Worm (Caenorhabditis elegans) whole organism, L3 larva: ENCODE results near the gene T22C8.6.

Source experiments
- R02D3.7 ChIP-seq: fragments of 150-350 bp; optimal IDR thresholded peaks from 2 replicates; lab custom pipeline; 2014; ENCODE audit warnings: missing biosample characterization, missing genetic modification characterization
- ZK546.5 ChIP-seq: sonication (generic microtip); optimal IDR thresholded peaks from 2 replicates; lab custom pipeline; 2017; ENCODE audit warnings: missing biosample characterization, missing genetic modification characterization
- aly-2 ChIP-seq: fragments of 150-350 bp; optimal IDR thresholded peaks from 2 replicates; lab custom pipeline; 2014; ENCODE audit warnings: missing biosample characterization, missing genetic modification characterization
- ama-1 ChIP-seq: fragments of 150-350 bp; optimal IDR thresholded peaks from 2 replicates; lab custom pipeline; 2018
- ceh-16 ChIP-seq: sonication (generic microtip); optimal IDR thresholded peaks from 2 replicates; lab custom pipeline; 2017; ENCODE audit warnings: missing biosample characterization, missing genetic modification characterization
- ceh-28 ChIP-seq: fragments of 150-350 bp; optimal IDR thresholded peaks from 2 replicates; lab custom pipeline; 2014; ENCODE audit warnings: missing biosample characterization, missing genetic modification reagents, missing genetic modification characterization
- ceh-82 ChIP-seq: fragments of 150-350 bp; optimal IDR thresholded peaks from 2 replicates; lab custom pipeline; 2014; ENCODE audit warnings: missing biosample characterization, missing genetic modification characterization
- ceh-9 ChIP-seq: sonication (generic microtip); optimal IDR thresholded peaks from 2 replicates; lab custom pipeline; 2018; ENCODE audit warnings: missing biosample characterization, missing genetic modification characterization
- daf-12 ChIP-seq: fragments of 150-350 bp; optimal IDR thresholded peaks from 2 replicates; lab custom pipeline; 2014; ENCODE audit warnings: missing biosample characterization, missing genetic modification reagents, missing genetic modification characterization
- egl-27 ChIP-seq: sonication (generic microtip); optimal IDR thresholded peaks from 4 replicates; lab custom pipeline; 2017; ENCODE audit warnings: missing biosample characterization, missing genetic modification reagents, missing genetic modification characterization
- egl-5 ChIP-seq: fragments of 150-350 bp; optimal IDR thresholded peaks from 2 replicates; lab custom pipeline; 2017; ENCODE audit warnings: missing biosample characterization, missing genetic modification reagents, missing genetic modification characterization, inconsistent platforms
- elt-1 ChIP-seq: fragments of 150-350 bp; optimal IDR thresholded peaks from 2 replicates; lab custom pipeline; 2014; ENCODE audit warnings: missing biosample characterization, missing genetic modification characterization
- elt-2 ChIP-seq: sonication (generic microtip); optimal IDR thresholded peaks from 2 replicates; lab custom pipeline; 2016; ENCODE audit warnings: missing genetic modification reagents, mild to moderate bottlenecking, missing genetic modification characterization, missing compliant biosample characterization
- elt-3 ChIP-seq, 3 experiments: fragments of 150-350 bp in 1 of 3; sonication (generic microtip) in 2 of 3; optimal IDR thresholded peaks; 2 replicates in 2 of 3; 4 replicates in 1 of 3; lab custom pipeline; 2014 to 2017; ENCODE audit warnings: missing biosample characterization in 3 of 3, missing genetic modification characterization in 3 of 3
- eor-1 ChIP-seq, 2 experiments: fragments of 150-350 bp; optimal IDR thresholded peaks; 2 replicates each; lab custom pipeline; 2014 to 2018; ENCODE audit warnings: missing biosample characterization in 2 of 2, missing genetic modification characterization in 2 of 2
- fkh-10 ChIP-seq: sonication (generic microtip); optimal IDR thresholded peaks from 2 replicates; lab custom pipeline; 2017; ENCODE audit warnings: missing biosample characterization, missing genetic modification reagents, missing genetic modification characterization
- fkh-2 ChIP-seq: fragments of 150-350 bp; optimal IDR thresholded peaks from 2 replicates; lab custom pipeline; 2014; ENCODE audit warnings: missing biosample characterization, missing genetic modification reagents, missing genetic modification characterization
- fos-1 ChIP-seq: fragments of 150-350 bp; optimal IDR thresholded peaks from 2 replicates; lab custom pipeline; 2014; ENCODE audit warnings: missing biosample characterization, missing genetic modification characterization
- hmg-11 ChIP-seq: sonication (generic microtip); optimal IDR thresholded peaks from 2 replicates; lab custom pipeline; 2016; ENCODE audit warnings: missing genetic modification characterization, missing compliant biosample characterization
- jun-1 ChIP-seq: fragments of 150-350 bp; optimal IDR thresholded peaks from 2 replicates; lab custom pipeline; 2014; ENCODE audit warnings: missing biosample characterization, missing genetic modification reagents, missing genetic modification characterization
- lin-15B ChIP-seq: fragments of 150-350 bp; optimal IDR thresholded peaks from 2 replicates; lab custom pipeline; 2014; ENCODE audit warnings: missing biosample characterization, missing genetic modification characterization
- lin-39 ChIP-seq: fragments of 150-350 bp; optimal IDR thresholded peaks from 2 replicates; lab custom pipeline; 2018; ENCODE audit warnings: missing biosample characterization, missing genetic modification reagents, missing genetic modification characterization
- lsy-12 ChIP-seq: sonication (generic microtip); optimal IDR thresholded peaks from 2 replicates; lab custom pipeline; 2016; ENCODE audit warnings: mild to moderate bottlenecking, missing genetic modification characterization, missing compliant biosample characterization
- mdl-1 ChIP-seq: fragments of 150-350 bp; optimal IDR thresholded peaks from 2 replicates; lab custom pipeline; 2014; ENCODE audit warnings: missing biosample characterization, missing genetic modification characterization
- mml-1 ChIP-seq: fragments of 150-350 bp; sonication (generic microtip); optimal IDR thresholded peaks from 3 replicates; lab custom pipeline; 2014; ENCODE audit warnings: missing biosample characterization, missing genetic modification characterization
- nfya-1 ChIP-seq: sonication (generic microtip); optimal IDR thresholded peaks from 2 replicates; lab custom pipeline; 2017; ENCODE audit warnings: missing genetic modification characterization, mild to moderate bottlenecking, missing compliant biosample characterization, antibody characterized with exemption, moderate library complexity; ENCODE audit not compliant: insufficient read depth
- nhr-11 ChIP-seq: fragments of 150-350 bp; optimal IDR thresholded peaks from 2 replicates; lab custom pipeline; 2014; ENCODE audit warnings: missing biosample characterization, missing genetic modification characterization
- nhr-12 ChIP-seq: fragments of 150-350 bp; optimal IDR thresholded peaks from 2 replicates; lab custom pipeline; 2014; ENCODE audit warnings: missing biosample characterization, missing genetic modification characterization
- nhr-23 ChIP-seq: fragments of 150-350 bp; optimal IDR thresholded peaks from 2 replicates; lab custom pipeline; 2014; ENCODE audit warnings: missing biosample characterization, missing genetic modification reagents, missing genetic modification characterization
- nhr-237 ChIP-seq: fragments of 150-350 bp; optimal IDR thresholded peaks from 2 replicates; lab custom pipeline; 2014; ENCODE audit warnings: missing biosample characterization, missing genetic modification characterization
- nhr-25 ChIP-seq: sonication (generic microtip); optimal IDR thresholded peaks from 2 replicates; lab custom pipeline; 2017; ENCODE audit warnings: missing biosample characterization, missing genetic modification characterization
- nhr-28 ChIP-seq: fragments of 150-350 bp; optimal IDR thresholded peaks from 2 replicates; lab custom pipeline; 2014; ENCODE audit warnings: missing biosample characterization, missing genetic modification characterization
- nhr-43 ChIP-seq: sonication (generic microtip); optimal IDR thresholded peaks from 2 replicates; lab custom pipeline; 2016; ENCODE audit warnings: mild to moderate bottlenecking, missing genetic modification characterization, missing compliant biosample characterization; ENCODE audit not compliant: poor library complexity, severe bottlenecking
- nhr-67 ChIP-seq: fragments of 150-350 bp; optimal IDR thresholded peaks from 2 replicates; lab custom pipeline; 2014; ENCODE audit warnings: missing biosample characterization, missing genetic modification characterization
- nhr-76 ChIP-seq: fragments of 150-350 bp; sonication (generic microtip); optimal IDR thresholded peaks from 5 replicates; lab custom pipeline; 2014; ENCODE audit warnings: missing biosample characterization, missing genetic modification characterization
- nhr-77 ChIP-seq: fragments of 150-350 bp; optimal IDR thresholded peaks from 2 replicates; lab custom pipeline; 2014; ENCODE audit warnings: missing biosample characterization, missing genetic modification characterization
- pha-4 ChIP-seq: fragments of 150-350 bp; optimal IDR thresholded peaks from 2 replicates; lab custom pipeline; 2014; ENCODE audit warnings: missing biosample characterization, missing genetic modification reagents, missing genetic modification characterization
- pqm-1 ChIP-seq: fragments of 150-350 bp; optimal IDR thresholded peaks from 2 replicates; lab custom pipeline; 2017; ENCODE audit warnings: missing biosample characterization, missing genetic modification characterization, inconsistent platforms
- sea-2 ChIP-seq: fragments of 150-350 bp; sonication (generic microtip); optimal IDR thresholded peaks from 4 replicates; lab custom pipeline; 2014; ENCODE audit warnings: missing biosample characterization, missing genetic modification reagents, missing genetic modification characterization
- skn-1 ChIP-seq: fragments of 150-350 bp; optimal IDR thresholded peaks from 2 replicates; lab custom pipeline; 2014; ENCODE audit warnings: missing biosample characterization, missing genetic modification characterization
- snpc-4 ChIP-seq: fragments of 150-350 bp; optimal IDR thresholded peaks from 2 replicates; lab custom pipeline; 2014; ENCODE audit warnings: missing biosample characterization, missing genetic modification characterization
- tbx-2 ChIP-seq: sonication (generic microtip); optimal IDR thresholded peaks from 2 replicates; lab custom pipeline; 2016; ENCODE audit warnings: mild to moderate bottlenecking, missing genetic modification characterization, missing compliant biosample characterization
- unc-39 ChIP-seq: sonication (generic microtip); optimal IDR thresholded peaks from 4 replicates; lab custom pipeline; 2017; ENCODE audit warnings: missing biosample characterization, missing genetic modification characterization
- unc-62 ChIP-seq: fragments of 150-350 bp; sonication (generic microtip); optimal IDR thresholded peaks from 4 replicates; lab custom pipeline; 2014; ENCODE audit warnings: missing biosample characterization, missing genetic modification reagents, missing genetic modification characterization
- zag-1 ChIP-seq: fragments of 150-350 bp; optimal IDR thresholded peaks from 2 replicates; lab custom pipeline; 2014; ENCODE audit warnings: missing biosample characterization, missing genetic modification characterization
- ztf-11 ChIP-seq: fragments of 150-350 bp; optimal IDR thresholded peaks from 2 replicates; lab custom pipeline; 2014; ENCODE audit warnings: missing biosample characterization, missing genetic modification characterization
- ztf-4 ChIP-seq: fragments of 150-350 bp; optimal IDR thresholded peaks from 2 replicates; lab custom pipeline; 2014; ENCODE audit warnings: missing biosample characterization, missing genetic modification characterization

T22C8.6 gene

ce11 chrII:8603567-8604359, 26.3 kb downstream of the T22C8.6 start, which contains the start of gene suf-1:
Gene suf-1, plus strand, starts transcription at chrII:8603846.
- peak; percentile 24 for TF ChIP-seq elt-2 (tag; lab: Kevin White, UChicago)
- peak; percentile 30 for TF ChIP-seq ama-1 (lab: Kevin White, UChicago)
- TF ChIP-seq snpc-4 (tag; lab: Kevin White, UChicago): no peak
- no peak for TF ChIP-seq nhr-12 (tag; lab: Kevin White, UChicago)
- TF ChIP-seq nhr-76 (tag; lab: Kevin White, UChicago): peak; percentile 18
- TF ChIP-seq lsy-12 (tag; lab: Kevin White, UChicago): peak; percentile 11
- peak; percentile 22 for TF ChIP-seq ceh-82 (tag; lab: Kevin White, UChicago)

DNA sequence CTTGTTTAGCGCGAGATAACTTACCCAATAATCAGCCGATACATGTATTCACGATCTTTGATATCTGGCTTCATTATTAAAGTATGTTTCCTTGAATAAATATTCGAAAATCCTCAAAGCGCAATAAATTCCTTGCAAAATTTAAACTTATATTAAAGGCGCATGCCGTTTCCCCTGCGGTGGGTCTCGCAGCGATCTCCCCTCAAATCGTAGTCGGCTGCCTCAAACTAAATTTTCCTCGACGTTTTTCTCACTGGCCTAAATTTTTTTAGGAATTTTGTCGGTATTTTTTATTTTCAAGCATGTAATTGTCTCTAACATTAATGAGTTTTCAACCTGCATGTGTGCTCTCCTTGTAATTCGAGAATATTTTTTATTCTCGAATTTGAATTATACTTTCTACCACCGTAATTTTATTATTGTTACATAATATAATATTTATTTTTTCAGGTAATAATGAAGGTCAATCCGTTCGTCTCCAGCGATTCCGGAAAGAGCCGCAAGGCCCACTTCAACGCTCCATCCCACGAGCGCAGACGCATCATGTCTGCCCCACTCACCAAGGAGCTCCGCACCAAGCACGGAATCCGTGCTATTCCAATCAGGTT, 27.6 kb downstream of the T22C8.6 start, which contains the start of the genes cpf-1 and rpl-26:
Gene cpf-1, minus strand, starts transcription at position 104 of the 608 bp plus-strand sequence.
Gene rpl-26, plus strand, starts transcription at position 449 of the 608 bp plus-strand sequence.
- TF ChIP-seq skn-1: no peak
- TF ChIP-seq pqm-1: no peak
- no peak for TF ChIP-seq ceh-16 (tag; lab: Kevin White, UChicago)
- TF ChIP-seq nhr-43 (tag; lab: Kevin White, UChicago): no peak
- no peak for TF ChIP-seq ceh-9 (tag; lab: Kevin White, UChicago)
- peak; percentile 62 for TF ChIP-seq egl-5 (tag; lab: Kevin White, UChicago)
- peak; percentile 35 for TF ChIP-seq elt-2 (tag; lab: Kevin White, UChicago)
- no peak for TF ChIP-seq fkh-10
- no peak for TF ChIP-seq unc-62 (GFP tag; lab: Kevin White, UChicago)
- no peak for TF ChIP-seq mdl-1
- TF ChIP-seq daf-12 (tag; lab: Kevin White, UChicago): no peak
- TF ChIP-seq lsy-12 (tag; lab: Kevin White, UChicago): no peak
- no peak for TF ChIP-seq ztf-11 (tag; lab: Kevin White, UChicago)
- peak; percentile 76 for TF ChIP-seq lin-15B (tag; lab: Kevin White, UChicago)
- no peak for TF ChIP-seq aly-2 (tag; lab: Kevin White, UChicago)
- TF ChIP-seq eor-1 (tag; optimal IDR thresholded peaks at IDR 0.05; lab: Kevin White, UChicago): no peak
- TF ChIP-seq elt-1: no peak
- TF ChIP-seq mml-1: no peak
- TF ChIP-seq ama-1 (lab: Kevin White, UChicago): no peak
- TF ChIP-seq jun-1: peak; percentile 42
- TF ChIP-seq elt-3 (tag; optimal IDR thresholded peaks at IDR 0.05; lab: Kevin White, UChicago): no peak
- TF ChIP-seq snpc-4 (tag; lab: Kevin White, UChicago): peak; percentile 90
- no peak for TF ChIP-seq fos-1 (tag; lab: Kevin White, UChicago)
- TF ChIP-seq unc-39 (tag; lab: Kevin White, UChicago): no peak
- no peak for TF ChIP-seq nhr-12 (tag; lab: Kevin White, UChicago)
- no peak for TF ChIP-seq sea-2 (GFP tag; lab: Kevin White, UChicago)
- TF ChIP-seq ZK546.5 (tag; lab: Kevin White, UChicago): no peak
- peak; percentile 81 for TF ChIP-seq nfya-1 (tag; lab: Kevin White, UChicago)
- no peak for TF ChIP-seq nhr-11
- TF ChIP-seq pha-4 (tag; lab: Kevin White, UChicago): no peak
- TF ChIP-seq nhr-23: peak; percentile 69
- no peak for TF ChIP-seq nhr-76 (tag; lab: Kevin White, UChicago)
- TF ChIP-seq lin-39: peak; percentile 74
- no peak for TF ChIP-seq tbx-2 (tag; lab: Kevin White, UChicago)
- no peak for TF ChIP-seq fkh-2 (tag; lab: Kevin White, UChicago)
- no peak for TF ChIP-seq nhr-77 (tag; lab: Kevin White, UChicago)
- no peak for TF ChIP-seq ztf-4 (tag; lab: Kevin White, UChicago)
- TF ChIP-seq egl-27 (tag; lab: Kevin White, UChicago): no peak
- TF ChIP-seq ceh-82 (tag; lab: Kevin White, UChicago): no peak
- TF ChIP-seq zag-1 (tag; lab: Kevin White, UChicago): no peak
- no peak for TF ChIP-seq nhr-67 (tag; lab: Kevin White, UChicago)
- TF ChIP-seq R02D3.7 (tag; lab: Kevin White, UChicago): no peak
- TF ChIP-seq hmg-11: no peak
- no peak for TF ChIP-seq nhr-237 (tag; lab: Kevin White, UChicago)
- TF ChIP-seq nhr-28 (tag; lab: Kevin White, UChicago): no peak
- TF ChIP-seq ceh-28 (tag; lab: Kevin White, UChicago): no peak
- peak; percentile 28 for TF ChIP-seq nhr-25 (tag; lab: Kevin White, UChicago)
